Worm (Caenorhabditis elegans) whole organism, young adult: ENCODE measurements around the gene B0228.6.

ENCODE experiments used
- B0019.2 ChIP-seq: fragments of 200-800 bp; sonication (Bioruptor generic); conservative IDR thresholded peaks from 2 replicates; pipeline ENCODE4 v1.3.6; 2022; ENCODE audit warnings: missing genetic modification reagents, missing genetic modification characterization, missing compliant biosample characterization
- ceh-40 ChIP-seq: fragments of 200-800 bp; sonication (Bioruptor generic); IDR thresholded peaks from 2 replicates; pipeline ENCODE4 v1.3.6; 2022; ENCODE audit warnings: missing genetic modification characterization, missing compliant biosample characterization
- ceh-58 ChIP-seq: fragments of 200-800 bp; sonication (Bioruptor generic); IDR thresholded peaks from 2 replicates; pipeline ENCODE4 v1.3.6; 2022; ENCODE audit warnings: missing genetic modification characterization, missing compliant biosample characterization
- lin-40 ChIP-seq: sonication (generic microtip); optimal IDR thresholded peaks from 2 replicates; lab custom pipeline; 2016; ENCODE audit warnings: missing genetic modification characterization, mild to moderate bottlenecking, missing compliant biosample characterization, missing genotype, missing genetic modification reagents
- rec-8 ChIP-seq, 2 experiments: sonication (generic microtip); optimal IDR thresholded peaks; 2 replicates each; lab custom pipeline; 2016; ENCODE audit warnings: mild to moderate bottlenecking in 2 of 2, missing genetic modification characterization in 2 of 2, missing genetic modification reagents in 2 of 2, missing genotype in 2 of 2, missing biosample characterization in 1 of 2, missing compliant biosample characterization in 1 of 2, moderate library complexity in 1 of 2
- sea-2 ChIP-seq: fragments of 200-800 bp; sonication (Bioruptor generic); IDR thresholded peaks from 2 replicates; pipeline ENCODE4 v1.3.6; 2022; ENCODE audit warnings: missing genetic modification characterization, missing compliant biosample characterization
- ztf-3 ChIP-seq: fragments of 200-800 bp; sonication (Bioruptor generic); optimal IDR thresholded peaks from 2 replicates; lab custom pipeline; 2018; ENCODE audit warnings: mild to moderate bottlenecking, missing genetic modification characterization, missing compliant biosample characterization

DNA sequence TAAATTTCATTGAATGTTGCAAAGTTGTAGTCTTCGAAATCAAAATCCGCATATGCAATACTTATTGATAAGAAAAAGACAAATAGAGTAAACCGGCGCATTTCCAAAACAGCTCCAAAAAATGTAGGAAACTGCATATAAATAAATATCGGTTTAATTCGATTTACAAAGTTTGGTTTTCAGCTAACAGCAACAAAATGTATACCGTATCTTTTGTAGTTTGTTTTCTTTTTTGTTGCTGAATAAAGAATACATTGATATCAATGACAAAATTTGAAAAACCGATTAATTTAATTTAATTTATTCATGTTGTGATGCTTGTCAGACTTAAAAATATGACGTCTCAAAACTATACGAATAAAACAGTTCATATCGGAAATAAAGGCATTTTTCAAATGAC, 6.5 kb upstream of the B0228.6 start, which contains the start of gene B0228.8:
- no peak for TF ChIP-seq ceh-40 (GFP tag; lab: Robert Waterston, UW)
- TF ChIP-seq rec-8 (tag; optimal IDR thresholded peaks at IDR 0.05; lab: Kevin White, UChicago): no peak
- TF ChIP-seq sea-2 (GFP tag; lab: Robert Waterston, UW): no peak
- no peak for TF ChIP-seq ztf-3 (GFP tag; lab: Kevin White, UChicago)
- no peak for TF ChIP-seq ceh-58 (GFP tag; lab: Robert Waterston, UW)
- TF ChIP-seq B0019.2 (GFP tag; lab: Robert Waterston, UW): no peak
- no peak for TF ChIP-seq lin-40 (tag; lab: Kevin White, UChicago)
